Worm (Caenorhabditis elegans): ENCODE data around the gene C47G2.4.

Gene C47G2.4

ce11 chrII:11293433-11293832 lies at the start of gene C47G2.4:
C47G2.4 (minus strand) TSS chrII:11293606.
- TF ChIP-seq cog-1 (tag; optimal IDR thresholded peaks at IDR 0.05) (no peak), tab-1 (GFP tag; IDR thresholded peaks at IDR 0.05) (no peak), med-1 (GFP tag; optimal IDR thresholded peaks at IDR 0.05; ENCODE audit: insufficient read depth) (no peak), ref-1 (GFP tag; conservative IDR thresholded peaks at IDR 0.05) (no peak), ztf-29 (GFP tag; IDR thresholded peaks at IDR 0.05) (no peak), ztf-23 (GFP tag; IDR thresholded peaks at IDR 0.05) (no peak), T22C8.4 (GFP tag; IDR thresholded peaks at IDR 0.05) (no peak), klf-2 (GFP tag; conservative IDR thresholded peaks at IDR 0.05) (no peak), flt-1 (GFP tag; IDR thresholded peaks at IDR 0.05) (no peak)

ce11 chrII:11339507-11339906 lies 46.1 kb upstream of the C47G2.4 start, which contains the start of gene rmd-3:
rmd-3 (minus strand) TSS chrII:11339607.
- no peak for TF ChIP-seq cog-1 (tag; optimal IDR thresholded peaks at IDR 0.05)
- no peak for TF ChIP-seq flt-1 (GFP tag; IDR thresholded peaks at IDR 0.05)
- no peak for TF ChIP-seq ztf-29 (GFP tag; IDR thresholded peaks at IDR 0.05)
- TF ChIP-seq ref-1 (GFP tag; conservative IDR thresholded peaks at IDR 0.05), result no peak

ce11 chrII:11337497-11338040 lies 44.2 kb upstream of the C47G2.4 start, which contains the start of gene sqt-1:
sqt-1 (minus strand) TSS chrII:11337837.
- TF ChIP-seq med-1 (GFP tag; optimal IDR thresholded peaks at IDR 0.05; ENCODE audit: insufficient read depth), result no peak
- TF ChIP-seq T22C8.4 (GFP tag; IDR thresholded peaks at IDR 0.05), result no peak
- TF ChIP-seq tab-1 (GFP tag; IDR thresholded peaks at IDR 0.05), result no peak
- no peak for TF ChIP-seq flt-1 (GFP tag; IDR thresholded peaks at IDR 0.05)
- no peak for TF ChIP-seq ztf-29 (GFP tag; IDR thresholded peaks at IDR 0.05)
- TF ChIP-seq ref-1 (GFP tag; conservative IDR thresholded peaks at IDR 0.05), result no peak
- TF ChIP-seq klf-2 (GFP tag; conservative IDR thresholded peaks at IDR 0.05), result no peak
- TF ChIP-seq cog-1 (tag; optimal IDR thresholded peaks at IDR 0.05), result no peak
- no peak for TF ChIP-seq ztf-23 (GFP tag; IDR thresholded peaks at IDR 0.05)

ce11 chrII:11336640-11337241 lies 43.3 kb upstream of the C47G2.4 start:
- TF ChIP-seq flt-1 (GFP tag; IDR thresholded peaks at IDR 0.05) (no peak), klf-2 (GFP tag; conservative IDR thresholded peaks at IDR 0.05) (no peak), med-1 (GFP tag; optimal IDR thresholded peaks at IDR 0.05; ENCODE audit: insufficient read depth) (no peak), cog-1 (tag; optimal IDR thresholded peaks at IDR 0.05) (no peak), ref-1 (GFP tag; conservative IDR thresholded peaks at IDR 0.05) (no peak), ztf-23 (GFP tag; IDR thresholded peaks at IDR 0.05) (no peak), ztf-29 (GFP tag; IDR thresholded peaks at IDR 0.05) (no peak), T22C8.4 (GFP tag; IDR thresholded peaks at IDR 0.05) (no peak), tab-1 (GFP tag; IDR thresholded peaks at IDR 0.05) (no peak)

- TF ChIP-seq ztf-23 (GFP tag; IDR thresholded peaks at IDR 0.05) (no peak), ztf-29 (GFP tag; IDR thresholded peaks at IDR 0.05) (no peak), flt-1 (GFP tag; IDR thresholded peaks at IDR 0.05) (no peak)
Measured at ce11 chrII:11336163-11336562, 42.8 kb upstream of the C47G2.4 start.

- TF ChIP-seq ztf-29 (GFP tag; IDR thresholded peaks at IDR 0.05) (no peak), flt-1 (GFP tag; IDR thresholded peaks at IDR 0.05) (no peak), ref-1 (GFP tag; conservative IDR thresholded peaks at IDR 0.05) (no peak), med-1 (GFP tag; optimal IDR thresholded peaks at IDR 0.05; ENCODE audit: insufficient read depth) (no peak), tab-1 (GFP tag; IDR thresholded peaks at IDR 0.05) (no peak), T22C8.4 (GFP tag; IDR thresholded peaks at IDR 0.05) (no peak), klf-2 (GFP tag; conservative IDR thresholded peaks at IDR 0.05) (no peak)
Measured at ce11 chrII:11335670-11336069, 42.3 kb upstream of the C47G2.4 start.

ce11 chrII:11333846-11334638 lies 40.6 kb upstream of the C47G2.4 start:
- TF ChIP-seq cog-1 (tag; optimal IDR thresholded peaks at IDR 0.05), result no peak

ce11 chrII:11333375-11333774 lies 40.0 kb upstream of the C47G2.4 start:
- no peak for TF ChIP-seq med-1 (GFP tag; optimal IDR thresholded peaks at IDR 0.05; ENCODE audit: insufficient read depth)
- no peak for TF ChIP-seq flt-1 (GFP tag; IDR thresholded peaks at IDR 0.05)
- TF ChIP-seq ztf-23 (GFP tag; IDR thresholded peaks at IDR 0.05), result no peak
- no peak for TF ChIP-seq ztf-29 (GFP tag; IDR thresholded peaks at IDR 0.05)
- no peak for TF ChIP-seq ref-1 (GFP tag; conservative IDR thresholded peaks at IDR 0.05)
- no peak for TF ChIP-seq cog-1 (tag; optimal IDR thresholded peaks at IDR 0.05)
- no peak for TF ChIP-seq klf-2 (GFP tag; conservative IDR thresholded peaks at IDR 0.05)
- TF ChIP-seq tab-1 (GFP tag; IDR thresholded peaks at IDR 0.05), result no peak
- TF ChIP-seq T22C8.4 (GFP tag; IDR thresholded peaks at IDR 0.05), result no peak

- TF ChIP-seq T22C8.4 (GFP tag; IDR thresholded peaks at IDR 0.05), result no peak
- no peak for TF ChIP-seq ref-1 (GFP tag; conservative IDR thresholded peaks at IDR 0.05)
- TF ChIP-seq klf-2 (GFP tag; conservative IDR thresholded peaks at IDR 0.05), result no peak
- no peak for TF ChIP-seq cog-1 (tag; optimal IDR thresholded peaks at IDR 0.05)
- TF ChIP-seq ztf-23 (GFP tag; IDR thresholded peaks at IDR 0.05), result no peak
- TF ChIP-seq med-1 (GFP tag; optimal IDR thresholded peaks at IDR 0.05; ENCODE audit: insufficient read depth), result no peak
- no peak for TF ChIP-seq ztf-29 (GFP tag; IDR thresholded peaks at IDR 0.05)
- no peak for TF ChIP-seq flt-1 (GFP tag; IDR thresholded peaks at IDR 0.05)
- no peak for TF ChIP-seq tab-1 (GFP tag; IDR thresholded peaks at IDR 0.05)
Measured at ce11 chrII:11329021-11329479, 35.6 kb upstream of the C47G2.4 start, which contains the start of gene tag-180. tag-180 (minus strand) TSS chrII:11329429.

- TF ChIP-seq tab-1 (GFP tag; IDR thresholded peaks at IDR 0.05) (no peak), ztf-29 (GFP tag; IDR thresholded peaks at IDR 0.05) (no peak), T22C8.4 (GFP tag; IDR thresholded peaks at IDR 0.05) (no peak), med-1 (GFP tag; optimal IDR thresholded peaks at IDR 0.05; ENCODE audit: insufficient read depth) (no peak), cog-1 (tag; optimal IDR thresholded peaks at IDR 0.05) (no peak), klf-2 (GFP tag; conservative IDR thresholded peaks at IDR 0.05) (no peak), ztf-23 (GFP tag; IDR thresholded peaks at IDR 0.05) (no peak), ref-1 (GFP tag; conservative IDR thresholded peaks at IDR 0.05) (no peak), flt-1 (GFP tag; IDR thresholded peaks at IDR 0.05) (no peak)
Measured at ce11 chrII:11319591-11319990, 26.2 kb upstream of the C47G2.4 start, which contains the start of gene nlp-51. nlp-51 (minus strand) TSS chrII:11319691.
